Fruit fly (Drosophila melanogaster) S2 (cell line): ENCODE results near the gene CG10154.

ENCODE experiments used
- CG8478 ChIP-seq: fragments of >200 bp; optimal IDR thresholded peaks from 2 replicates; lab custom pipeline; 2018
- CTCF ChIP-seq, 2 experiments: fragments of >200 bp; optimal IDR thresholded peaks; 2 replicates each; lab custom pipeline; 2018

The CG10154 gene

DNA sequence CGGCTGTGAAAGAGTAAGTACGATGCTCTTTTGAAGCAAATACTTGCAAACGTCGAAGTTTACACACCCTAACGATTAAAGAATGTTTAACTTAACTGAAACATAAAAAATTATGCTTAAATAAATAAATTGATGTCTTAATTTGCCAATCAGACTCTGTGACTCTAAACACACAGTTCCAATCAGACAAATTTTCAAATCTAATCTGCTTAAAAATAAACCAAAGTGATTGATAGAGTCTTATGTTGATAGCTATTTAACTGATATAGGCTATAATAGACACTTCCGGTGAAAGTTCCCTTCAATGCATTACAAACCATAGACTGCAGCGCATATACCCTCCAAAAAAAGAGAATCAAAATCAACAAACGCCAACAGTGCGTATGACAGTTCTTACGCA, 14.6 kb upstream of the CG10154 start:
- no peak for TF ChIP-seq CG8478 (lab: Kevin White, UChicago)
- no peak for TF ChIP-seq CTCF (optimal IDR thresholded peaks at IDR 0.05; lab: Kevin White, UChicago)

DNA sequence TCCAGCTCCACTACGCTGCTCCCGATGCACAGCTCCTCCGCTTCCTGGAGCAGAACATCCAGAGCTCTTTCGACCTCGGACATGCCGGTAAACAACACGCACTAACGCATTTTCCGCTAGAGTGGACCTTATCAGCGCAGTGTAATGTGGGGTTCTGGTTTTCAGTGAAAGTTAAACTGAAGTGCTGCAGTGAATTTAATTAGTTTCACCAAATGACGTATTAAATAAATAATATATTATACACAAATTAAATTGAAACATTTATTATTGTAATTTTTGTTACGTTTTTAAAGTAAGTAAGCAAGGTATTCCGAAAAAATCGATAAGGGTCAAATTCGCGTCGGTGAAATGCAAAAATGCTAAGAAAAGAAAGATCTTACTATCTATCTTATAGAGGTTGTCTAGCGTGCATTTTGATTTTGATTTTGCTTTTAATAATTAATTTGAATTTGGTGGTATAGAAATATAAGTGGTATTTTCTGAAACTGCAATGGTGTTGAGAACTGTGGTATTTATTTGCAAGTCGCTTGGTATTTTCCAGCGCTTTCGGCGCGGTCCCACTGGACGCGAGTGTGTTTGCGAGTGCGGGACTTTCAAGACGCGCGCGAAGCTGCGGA, 13.3 kb upstream of the CG10154 start, which contains the start of the genes JMJD7 and CG10738:
TSS of gene JMJD7 (minus strand) at position 107 of the 617 bp plus-strand sequence.
TSS of gene CG10738 (plus strand) at position 594 of the 617 bp plus-strand sequence.
- TF ChIP-seq CG8478 (lab: Kevin White, UChicago) (no peak), CTCF (optimal IDR thresholded peaks at IDR 0.05; lab: Kevin White, UChicago) (no peak)

DNA sequence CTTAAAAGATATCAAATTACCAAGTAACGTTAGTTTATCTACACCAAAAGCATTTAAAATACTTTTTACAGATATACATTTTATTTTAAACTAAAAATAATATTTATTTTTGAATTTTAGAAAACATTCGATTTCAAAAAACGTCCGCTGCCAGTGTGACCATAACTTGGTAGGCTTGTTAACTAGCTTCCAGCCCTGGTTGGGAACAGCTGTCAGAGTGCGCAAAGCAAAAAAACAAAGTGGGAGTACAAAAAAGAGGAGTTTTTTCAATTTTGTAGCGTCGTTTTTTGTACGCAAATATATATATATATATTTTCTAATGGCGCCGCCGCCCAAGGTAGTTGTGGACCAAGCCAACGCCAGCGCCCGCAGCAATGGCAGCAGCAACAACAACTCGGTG, 5.5 kb upstream of the CG10154 start, which contains the start of gene cmb:
TSS of gene cmb (plus strand) at position 195 of the 400 bp plus-strand sequence.
- TF ChIP-seq CG8478 (lab: Kevin White, UChicago) (no peak), CTCF (optimal IDR thresholded peaks at IDR 0.05; lab: Kevin White, UChicago) (no peak)

DNA sequence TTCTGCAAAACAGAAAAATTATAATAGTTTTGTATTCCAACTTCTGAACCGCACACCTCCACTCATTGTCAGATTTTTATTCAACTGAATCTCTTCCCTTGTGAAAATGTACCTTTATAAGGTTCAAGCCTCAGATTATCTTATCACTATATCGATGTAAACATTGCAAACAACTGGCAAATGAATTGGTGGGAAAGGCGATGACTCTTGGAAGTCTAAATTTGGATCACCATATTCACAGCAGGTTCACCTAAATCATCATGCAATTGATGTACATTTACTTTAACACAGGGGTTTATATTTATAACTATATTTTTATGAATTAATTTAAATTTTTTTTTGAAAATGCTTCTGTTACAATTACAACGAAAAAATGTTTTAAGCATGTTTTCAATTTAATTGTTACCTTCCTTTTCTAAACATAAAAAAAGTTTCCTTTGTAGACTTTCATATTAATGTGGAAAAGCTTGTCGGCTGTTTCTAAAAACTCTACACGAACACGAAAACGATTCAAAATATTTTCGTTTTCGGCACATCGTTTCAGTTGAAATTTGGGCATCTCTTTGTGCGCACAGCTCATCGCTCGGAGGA, 3.5 kb upstream of the CG10154 start, which contains the start of the genes CG10140 and CG14109:
TSS of gene CG10140 (minus strand) at position 101 of the 591 bp plus-strand sequence.
TSS of gene CG14109 (plus strand) at position 541 of the 591 bp plus-strand sequence.
- TF ChIP-seq CG8478 (lab: Kevin White, UChicago) = no peak
- TF ChIP-seq CTCF (optimal IDR thresholded peaks at IDR 0.05; lab: Kevin White, UChicago) = no peak

DNA sequence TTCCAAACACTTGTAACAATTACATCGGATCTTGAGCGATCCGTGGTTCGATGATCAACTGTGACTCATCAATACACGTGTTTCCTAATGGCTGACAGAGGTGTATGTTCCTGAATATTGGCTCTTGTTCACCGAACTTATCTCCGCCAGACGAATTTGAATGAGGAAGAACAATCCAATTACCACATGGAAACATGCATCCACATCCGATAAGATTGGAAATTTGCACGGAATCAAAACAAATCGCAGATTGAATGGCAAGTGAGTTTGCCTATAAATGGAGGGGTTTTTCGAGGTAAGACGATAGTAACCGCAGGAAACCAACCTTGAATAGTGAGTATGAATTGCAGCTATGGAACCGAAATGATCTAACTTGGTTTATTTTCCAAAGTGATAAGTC, 718 bp upstream of the CG10154 start, which contains the start of gene CG10725:
TSS of gene CG10725 (plus strand) at position 301 of the 400 bp plus-strand sequence.
- no peak for TF ChIP-seq CG8478 (lab: Kevin White, UChicago)
- no peak for TF ChIP-seq CTCF (optimal IDR thresholded peaks at IDR 0.05; lab: Kevin White, UChicago)

DNA sequence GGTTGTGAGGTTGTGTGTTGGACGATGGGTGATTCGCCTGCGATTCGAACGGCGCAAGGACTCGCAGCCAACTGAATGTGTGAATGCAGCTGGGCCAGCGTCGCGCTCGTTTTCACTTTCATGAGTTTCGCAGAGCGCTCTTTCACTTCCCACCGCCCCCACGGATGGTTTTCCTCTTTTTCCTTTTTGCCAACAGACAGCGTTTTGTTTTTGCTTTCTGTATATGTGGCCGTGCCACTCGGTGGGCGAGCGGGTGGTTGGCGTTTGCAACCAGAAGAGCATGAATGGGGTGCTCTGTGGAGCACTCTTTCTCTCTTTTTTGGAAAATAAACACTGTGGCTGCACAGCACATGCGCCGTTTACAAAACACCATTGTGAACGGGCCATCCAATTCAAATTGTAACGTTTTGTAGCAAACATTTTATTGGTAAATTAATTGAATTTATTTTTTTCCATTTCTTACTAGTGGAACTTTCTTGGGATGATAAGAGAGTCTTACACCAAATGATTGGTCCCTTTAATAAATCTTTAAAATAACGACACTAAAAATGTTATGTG, 1.7 kb downstream of the CG10154 start, which contains the start of gene CG10713:
TSS of gene CG10713 (minus strand) at position 60 of the 558 bp plus-strand sequence.
- TF ChIP-seq CTCF (optimal IDR thresholded peaks at IDR 0.05; lab: Kevin White, UChicago) = no peak
- TF ChIP-seq CG8478 (lab: Kevin White, UChicago) = no peak

DNA sequence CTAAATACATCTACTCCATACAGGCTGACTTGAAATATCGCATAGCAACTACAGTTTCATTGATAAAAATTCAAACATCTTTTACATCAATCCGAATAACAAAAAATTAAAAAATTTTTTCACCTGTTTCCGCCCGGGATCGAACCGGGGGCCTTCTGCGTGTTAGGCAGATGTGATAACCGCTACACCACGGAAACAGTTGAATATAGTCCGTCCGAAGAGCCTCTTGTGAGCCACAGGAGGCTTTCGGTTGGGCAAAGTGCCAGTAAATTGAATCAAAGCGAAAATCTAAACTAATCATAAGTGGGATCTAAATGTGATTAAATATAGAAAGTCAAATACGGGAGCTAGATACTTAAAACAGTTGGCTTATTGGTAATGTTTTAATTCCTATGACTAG, 3.4 kb downstream of the CG10154 start:
- no peak for TF ChIP-seq CG8478 (lab: Kevin White, UChicago)
- TF ChIP-seq CTCF (optimal IDR thresholded peaks at IDR 0.05; lab: Kevin White, UChicago) = no peak

DNA sequence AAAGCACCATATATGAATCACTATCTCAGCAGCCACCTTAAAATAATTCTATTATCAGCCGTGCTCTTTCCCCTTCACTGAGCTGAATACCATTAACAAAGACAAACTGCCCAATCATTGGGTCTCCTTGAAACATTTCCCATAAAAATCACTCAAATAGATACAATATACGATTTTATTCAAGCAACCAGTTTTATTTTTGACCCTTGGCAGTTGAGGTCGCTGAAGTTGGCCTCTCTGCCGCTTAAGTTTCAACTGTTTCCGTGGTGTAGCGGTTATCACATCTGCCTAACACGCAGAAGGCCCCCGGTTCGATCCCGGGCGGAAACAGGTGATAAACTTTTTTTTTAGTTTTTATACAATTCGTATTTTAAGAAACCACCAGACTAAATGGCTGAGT, 4.1 kb downstream of the CG10154 start:
- TF ChIP-seq CG8478 (lab: Kevin White, UChicago) (no peak), CTCF (optimal IDR thresholded peaks at IDR 0.05; lab: Kevin White, UChicago) (no peak)

DNA sequence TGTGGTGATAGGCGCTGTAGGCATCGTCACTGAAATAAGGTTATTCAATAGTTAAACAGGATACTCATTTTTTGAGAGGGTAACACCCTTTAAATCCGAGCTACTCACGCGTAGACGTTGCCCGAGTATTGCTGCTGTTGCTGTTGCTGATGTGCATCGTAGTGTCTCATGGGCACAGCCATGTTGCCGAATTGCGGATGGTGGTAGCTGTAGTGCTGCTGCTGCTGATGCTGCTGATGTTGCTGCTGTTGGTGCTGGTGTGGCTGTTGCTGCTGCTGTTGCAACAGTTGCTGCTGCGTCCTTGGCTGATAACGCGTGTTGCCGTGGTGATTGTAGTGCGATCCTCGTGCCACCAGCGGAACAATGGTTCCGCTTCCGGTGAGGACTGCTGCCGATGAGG, 6.8 kb downstream of the CG10154 start:
- TF ChIP-seq CTCF (optimal IDR thresholded peaks at IDR 0.05; lab: Kevin White, UChicago) (no peak), CG8478 (lab: Kevin White, UChicago) (no peak)

DNA sequence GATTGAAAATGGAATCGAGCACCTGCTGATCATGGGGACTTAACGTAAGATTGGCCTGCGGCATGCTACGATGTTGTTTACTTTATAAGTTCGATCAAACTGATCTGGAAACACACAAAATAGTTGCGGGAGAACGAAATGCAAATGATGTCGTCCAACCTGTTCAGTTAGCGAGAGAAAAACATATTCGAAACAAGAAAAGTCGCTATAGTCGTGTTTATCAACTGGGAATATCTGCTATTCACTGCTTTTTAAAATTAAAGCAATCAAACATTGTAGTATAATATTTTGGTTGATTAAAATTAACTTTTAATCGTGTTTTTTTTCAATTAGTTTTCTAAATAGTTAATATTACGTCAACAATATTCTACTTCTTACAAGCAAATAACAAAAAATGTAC, 10.4 kb downstream of the CG10154 start, which contains the start of gene CG14105:
TSS of gene CG14105 (minus strand) at position 101 of the 400 bp plus-strand sequence.
- TF ChIP-seq CTCF (optimal IDR thresholded peaks at IDR 0.05; lab: Kevin White, UChicago) (no peak), CG8478 (lab: Kevin White, UChicago) (no peak)

DNA sequence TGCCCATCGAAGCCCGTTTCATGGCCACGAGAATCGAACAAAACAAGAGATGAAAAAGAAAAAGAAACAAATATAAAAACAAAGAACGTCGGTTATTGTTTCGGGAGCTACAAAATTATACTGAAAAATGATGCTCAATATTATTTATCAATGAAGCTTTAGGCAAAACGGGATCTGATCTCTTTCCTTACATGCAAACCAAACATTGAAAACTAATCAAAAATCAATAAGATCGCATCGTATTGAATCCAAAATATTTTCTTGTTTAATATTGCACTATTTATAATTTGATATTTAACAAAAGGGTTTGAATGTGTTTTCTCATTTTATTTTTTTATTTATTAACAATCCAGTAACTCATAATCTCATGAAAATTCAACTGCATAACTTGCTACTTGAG, 11.4 kb downstream of the CG10154 start, which contains the start of gene CG14106:
TSS of gene CG14106 (minus strand) at position 101 of the 400 bp plus-strand sequence.
- no peak for TF ChIP-seq CG8478 (lab: Kevin White, UChicago)
- TF ChIP-seq CTCF (optimal IDR thresholded peaks at IDR 0.05; lab: Kevin White, UChicago) = no peak

DNA sequence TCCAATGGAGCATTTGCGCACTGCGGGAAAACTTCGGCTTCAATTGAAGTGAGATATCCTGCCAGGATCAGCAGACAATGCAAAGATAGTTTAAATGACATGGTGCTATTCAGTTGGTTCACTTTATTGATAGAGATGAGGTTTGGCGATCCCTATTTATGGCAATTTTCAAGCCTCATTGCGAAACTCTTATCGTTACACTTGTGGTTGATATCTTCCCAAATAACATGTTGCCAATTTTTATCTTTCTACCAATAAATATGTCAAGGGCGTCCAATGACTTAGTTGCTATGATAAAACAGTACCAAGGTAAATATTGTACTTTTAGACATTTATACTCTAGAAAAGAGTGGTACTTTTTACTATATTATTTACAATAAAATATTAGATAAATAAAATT, 12.9 kb downstream of the CG10154 start, which contains the start of gene CG33263:
TSS of gene CG33263 (minus strand) at position 101 of the 400 bp plus-strand sequence.
- TF ChIP-seq CTCF (optimal IDR thresholded peaks at IDR 0.05; lab: Kevin White, UChicago) (no peak), CG8478 (lab: Kevin White, UChicago) (no peak)

DNA sequence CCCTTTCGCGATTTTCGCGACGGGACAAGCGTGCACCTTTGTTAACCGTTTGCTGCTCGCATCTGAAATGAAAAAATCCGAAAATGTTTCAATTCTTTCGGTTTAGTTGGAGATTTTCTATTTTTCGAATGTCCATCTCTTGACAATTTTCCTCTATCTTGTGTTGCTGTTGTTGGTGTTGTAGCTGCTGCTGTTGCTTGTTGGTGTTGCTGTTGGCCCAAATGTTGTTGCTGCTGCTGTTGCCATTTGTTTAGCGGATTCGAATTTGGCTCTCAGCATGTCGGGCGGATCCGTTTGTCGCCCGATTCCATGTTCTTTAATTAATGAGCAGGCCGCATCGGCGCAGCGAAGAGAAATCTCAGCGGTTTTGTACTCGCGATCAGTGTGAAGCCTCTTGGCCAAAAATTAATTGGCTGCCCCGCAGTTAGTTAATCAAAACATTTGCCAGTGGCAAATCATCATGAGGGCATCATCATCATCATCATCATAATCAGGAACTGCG, 14.6 kb downstream of the CG10154 start, which contains the start of gene CG32121:
TSS of gene CG32121 (minus strand) at position 51 of the 502 bp plus-strand sequence.
- no peak for TF ChIP-seq CG8478 (lab: Kevin White, UChicago)
- no peak for TF ChIP-seq CTCF (optimal IDR thresholded peaks at IDR 0.05; lab: Kevin White, UChicago)

DNA sequence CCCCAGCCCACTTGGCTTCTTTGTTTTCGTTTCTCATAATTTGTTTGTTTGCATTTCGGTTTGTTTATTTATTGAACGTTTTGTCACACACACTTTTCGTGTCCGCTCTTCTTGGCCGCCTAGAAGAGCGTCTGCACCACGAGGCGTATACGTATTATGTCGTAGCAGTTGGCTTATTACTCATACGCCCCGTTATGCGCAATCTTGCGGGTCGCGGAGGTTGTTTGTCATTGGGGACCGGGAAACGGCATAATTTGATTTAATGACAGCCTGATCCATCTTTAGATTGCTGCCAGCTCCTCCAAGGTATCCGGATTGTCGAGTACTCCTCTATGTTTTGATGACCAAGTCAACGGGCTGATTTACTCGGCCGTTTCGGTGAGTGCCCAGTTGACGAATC, 16.7 kb downstream of the CG10154 start:
- no peak for TF ChIP-seq CTCF (optimal IDR thresholded peaks at IDR 0.05; lab: Kevin White, UChicago)
- no peak for TF ChIP-seq CG8478 (lab: Kevin White, UChicago)
